Fruit fly (Drosophila melanogaster) whole organism, embryonic: Measurements from ENCODE around the gene Glut3.

ENCODE experiments used
- Abd-B ChIP-seq: fragments of 200-800 bp; sonication (Bioruptor generic); optimal IDR thresholded peaks from 2 replicates; lab custom pipeline; 2018; ENCODE audit warnings: missing biosample characterization, mild to moderate bottlenecking, missing genetic modification characterization, moderate library complexity
- Aef1 ChIP-seq: fragments of 200-800 bp; sonication (Bioruptor generic); IDR thresholded peaks from 3 replicates; pipeline ENCODE4 v1.3.6; 2022; ENCODE audit warnings: missing biosample characterization, missing genetic modification characterization
- Antp ChIP-seq: fragments of 200-800 bp; sonication (Bioruptor generic); optimal IDR thresholded peaks from 3 replicates; lab custom pipeline; 2016; ENCODE audit warnings: missing biosample characterization, missing genetic modification characterization
- CG10431 ChIP-seq: fragments of 200-800 bp; sonication (Bioruptor generic); optimal IDR thresholded peaks from 3 replicates; lab custom pipeline; 2018; ENCODE audit warnings: missing biosample characterization, mild to moderate bottlenecking, missing genetic modification characterization
- CG11398 ChIP-seq: fragments of 200-800 bp; sonication (Bioruptor generic); optimal IDR thresholded peaks from 2 replicates; lab custom pipeline; 2016; ENCODE audit warnings: missing biosample characterization, missing genetic modification characterization
- CG11696 ChIP-seq: fragments of 200-800 bp; sonication (Bioruptor generic); IDR thresholded peaks from 2 replicates; pipeline ENCODE4 v1.3.6; 2022; ENCODE audit warnings: missing biosample characterization, missing genetic modification characterization
- CG12104 ChIP-seq: fragments of 200-800 bp; sonication (Bioruptor generic); optimal IDR thresholded peaks from 3 replicates; lab custom pipeline; 2016; ENCODE audit warnings: missing biosample characterization, missing genetic modification characterization
- CG13287 ChIP-seq: fragments of 200-800 bp; sonication (Bioruptor generic); IDR thresholded peaks from 2 replicates; pipeline ENCODE4 v1.3.6; 2022; ENCODE audit warnings: missing biosample characterization, missing genetic modification characterization; ENCODE audit not compliant: partially characterized antibody
- CG15696 ChIP-seq: fragments of 200-800 bp; sonication (Bioruptor generic); optimal IDR thresholded peaks from 2 replicates; lab custom pipeline; 2019; ENCODE audit warnings: missing biosample characterization, mild to moderate bottlenecking, missing genetic modification characterization, moderate library complexity
- CG17912 ChIP-seq: fragments of 200-800 bp; sonication (Bioruptor generic); optimal IDR thresholded peaks from 2 replicates; lab custom pipeline; 2018; ENCODE audit warnings: missing biosample characterization, mild to moderate bottlenecking, missing genetic modification characterization
- CG18011 ChIP-seq: fragments of 200-800 bp; sonication (Bioruptor generic); optimal IDR thresholded peaks from 2 replicates; lab custom pipeline; 2017; ENCODE audit warnings: missing biosample characterization, missing genetic modification characterization, mild to moderate bottlenecking, moderate library complexity, missing genotype
- CG18619 ChIP-seq: fragments of 200-800 bp; sonication (Bioruptor generic); optimal IDR thresholded peaks from 3 replicates; lab custom pipeline; 2017; ENCODE audit warnings: missing biosample characterization, mild to moderate bottlenecking, missing genetic modification characterization
- CG18764 ChIP-seq: fragments of 200-800 bp; sonication (Bioruptor generic); optimal IDR thresholded peaks from 3 replicates; lab custom pipeline; 2016; ENCODE audit warnings: missing biosample characterization, missing genetic modification characterization
- CG31388 ChIP-seq: fragments of 200-800 bp; sonication (Bioruptor generic); optimal IDR thresholded peaks from 2 replicates; lab custom pipeline; 2016; ENCODE audit warnings: missing biosample characterization, missing genetic modification characterization
- CG31441 ChIP-seq: fragments of 200-800 bp; sonication (Bioruptor generic); IDR thresholded peaks from 2 replicates; pipeline ENCODE4 v1.3.6; 2022; ENCODE audit warnings: missing biosample characterization, missing genetic modification characterization
- CG3281 ChIP-seq: fragments of 200-800 bp; sonication (Bioruptor generic); optimal IDR thresholded peaks from 3 replicates; lab custom pipeline; 2017; ENCODE audit warnings: missing biosample characterization, mild to moderate bottlenecking, missing genetic modification characterization
- CG33557 ChIP-seq: fragments of 200-800 bp; sonication (Bioruptor generic); optimal IDR thresholded peaks from 2 replicates; lab custom pipeline; 2019; ENCODE audit warnings: missing biosample characterization, mild to moderate bottlenecking, missing genetic modification characterization, moderate library complexity
- CG3847 ChIP-seq: fragments of 200-800 bp; sonication (Bioruptor generic); IDR thresholded peaks from 2 replicates; pipeline ENCODE4 v1.3.6; 2022; ENCODE audit warnings: missing biosample characterization, missing genetic modification characterization
- CG5953 ChIP-seq: fragments of 200-800 bp; sonication (Bioruptor generic); IDR thresholded peaks from 2 replicates; pipeline ENCODE4 v1.3.6; 2022; ENCODE audit warnings: missing biosample characterization, missing genetic modification characterization
- CG6254 ChIP-seq: fragments of 200-800 bp; sonication (Bioruptor generic); optimal IDR thresholded peaks from 3 replicates; lab custom pipeline; 2017; ENCODE audit warnings: mild to moderate bottlenecking, missing biosample characterization, missing genetic modification reagents, missing genetic modification characterization
- CG9876 ChIP-seq: fragments of 200-800 bp; sonication (Bioruptor generic); optimal IDR thresholded peaks from 2 replicates; lab custom pipeline; 2016; ENCODE audit warnings: missing biosample characterization, missing genetic modification characterization
- D ChIP-seq, 2 experiments: fragments of 200-800 bp in 1 of 2; fragments of >200 bp in 1 of 2; sonication (Bioruptor generic) in 1 of 2; optimal IDR thresholded peaks; 2 replicates in 1 of 2; 3 replicates in 1 of 2; lab custom pipeline; 2017; ENCODE audit warnings: mild to moderate bottlenecking in 1 of 2, missing biosample characterization in 1 of 2, missing genetic modification characterization in 1 of 2, missing genetic modification reagents in 1 of 2
- Drgx ChIP-seq: fragments of 200-800 bp; sonication (Bioruptor generic); IDR thresholded peaks from 2 replicates; pipeline ENCODE4 v1.3.6; 2022; ENCODE audit warnings: missing biosample characterization, missing genetic modification characterization
- ERR ChIP-seq: fragments of 200-800 bp; sonication (Bioruptor generic); optimal IDR thresholded peaks from 2 replicates; lab custom pipeline; 2016; ENCODE audit warnings: missing biosample characterization, missing genetic modification characterization
- HLHmδ ChIP-seq: fragments of 200-800 bp; sonication (Bioruptor generic); optimal IDR thresholded peaks from 2 replicates; lab custom pipeline; 2018; ENCODE audit warnings: missing biosample characterization, mild to moderate bottlenecking, missing genetic modification characterization, moderate library complexity
- Kr ChIP-seq: fragments of 200-800 bp; sonication (Bioruptor generic); optimal IDR thresholded peaks from 2 replicates; lab custom pipeline; 2017; ENCODE audit warnings: missing biosample characterization, mild to moderate bottlenecking, missing genetic modification characterization
- MESR4 ChIP-seq: fragments of 200-800 bp; sonication (Bioruptor generic); optimal IDR thresholded peaks from 2 replicates; lab custom pipeline; 2018; ENCODE audit warnings: missing biosample characterization, mild to moderate bottlenecking, missing genetic modification characterization, moderate library complexity
- Meics ChIP-seq: fragments of 200-800 bp; sonication (Bioruptor generic); optimal IDR thresholded peaks from 2 replicates; lab custom pipeline; 2017; ENCODE audit warnings: missing biosample characterization, mild to moderate bottlenecking, missing genetic modification characterization
- Mes4 ChIP-seq: fragments of 200-800 bp; sonication (Bioruptor generic); optimal IDR thresholded peaks from 2 replicates; lab custom pipeline; 2016; ENCODE audit warnings: missing biosample characterization, missing genetic modification characterization
- Sry-δ ChIP-seq: fragments of 200-800 bp; sonication (Bioruptor generic); optimal IDR thresholded peaks from 2 replicates; lab custom pipeline; 2016; ENCODE audit warnings: missing biosample characterization, missing genetic modification characterization
- Ssrp ChIP-seq: fragments of 200-800 bp; sonication (Bioruptor generic); optimal IDR thresholded peaks from 2 replicates; lab custom pipeline; 2018; ENCODE audit warnings: missing biosample characterization, mild to moderate bottlenecking, missing genetic modification characterization, moderate library complexity
- abd-A ChIP-seq: fragments of 200-800 bp; sonication (Bioruptor generic); optimal IDR thresholded peaks from 3 replicates; lab custom pipeline; 2019; ENCODE audit warnings: missing biosample characterization, mild to moderate bottlenecking, missing genetic modification characterization, moderate library complexity
- ara ChIP-seq: fragments of 200-800 bp; sonication (Bioruptor generic); IDR thresholded peaks from 2 replicates; pipeline ENCODE4 v1.3.6; 2022; ENCODE audit warnings: missing biosample characterization, missing genetic modification characterization
- cad ChIP-seq: fragments of >200 bp; optimal IDR thresholded peaks from 2 replicates; lab custom pipeline; 2017; ENCODE audit warnings: missing biosample characterization, missing genetic modification characterization
- da ChIP-seq: fragments of 200-800 bp; sonication (Bioruptor generic); optimal IDR thresholded peaks from 2 replicates; lab custom pipeline; 2016; ENCODE audit warnings: missing biosample characterization, missing genetic modification characterization
- fd96Cb ChIP-seq: fragments of 200-800 bp; sonication (Bioruptor generic); optimal IDR thresholded peaks from 2 replicates; lab custom pipeline; 2018; ENCODE audit warnings: missing biosample characterization, mild to moderate bottlenecking, missing genetic modification characterization, moderate library complexity
- gce ChIP-seq: fragments of 200-800 bp; sonication (Bioruptor generic); IDR thresholded peaks from 3 replicates; pipeline ENCODE4 v1.3.6; 2022; ENCODE audit warnings: missing biosample characterization, missing genetic modification characterization
- hbn ChIP-seq: fragments of 200-800 bp; sonication (Bioruptor generic); IDR thresholded peaks from 2 replicates; pipeline ENCODE4 v1.3.6; 2022; ENCODE audit warnings: missing biosample characterization, missing genetic modification characterization; ENCODE audit not compliant: partially characterized antibody
- hkb ChIP-seq, 2 experiments: fragments of 200-800 bp in 1 of 2; fragments of >200 bp in 1 of 2; sonication (Bioruptor generic) in 1 of 2; IDR thresholded peaks in 1 of 2; optimal IDR thresholded peaks in 1 of 2; 2 replicates each; pipeline versions ENCODE4 v1.3.6 to Lab custom; 2017 to 2022; ENCODE audit warnings: missing biosample characterization in 1 of 2, missing genetic modification characterization in 1 of 2
- lbe ChIP-seq: fragments of 200-800 bp; sonication (Bioruptor generic); optimal IDR thresholded peaks from 2 replicates; lab custom pipeline; 2016; ENCODE audit warnings: missing biosample characterization, mild to moderate bottlenecking, missing genetic modification characterization
- nau ChIP-seq: fragments of 200-800 bp; sonication (Bioruptor generic); optimal IDR thresholded peaks from 3 replicates; lab custom pipeline; 2017; ENCODE audit warnings: missing biosample characterization, mild to moderate bottlenecking, missing genetic modification characterization, missing genetic modification reagents
- pan ChIP-seq, 4 experiments: fragments of >200 bp in 3 of 4; fragments of 200-800 bp in 1 of 4; sonication (Bioruptor generic) in 1 of 4; optimal IDR thresholded peaks in 3 of 4; IDR thresholded peaks in 1 of 4; 2 replicates each; pipeline versions ENCODE4 v1.3.6 to Lab custom; 2017 to 2022; ENCODE audit warnings: missing biosample characterization in 2 of 4, missing genetic modification characterization in 2 of 4, mixed read lengths in 1 of 4
- pfk ChIP-seq: fragments of 200-800 bp; sonication (Bioruptor generic); optimal IDR thresholded peaks from 2 replicates; lab custom pipeline; 2018; ENCODE audit warnings: missing biosample characterization, mild to moderate bottlenecking, missing genetic modification characterization, moderate library complexity
- pnt ChIP-seq: fragments of 200-800 bp; sonication (Bioruptor generic); optimal IDR thresholded peaks from 3 replicates; lab custom pipeline; 2016; ENCODE audit warnings: missing biosample characterization, missing genetic modification characterization
- pum ChIP-seq: fragments of 200-800 bp; sonication (Bioruptor generic); optimal IDR thresholded peaks from 2 replicates; lab custom pipeline; 2016; ENCODE audit warnings: missing biosample characterization, missing genetic modification characterization
- pzg ChIP-seq: fragments of 200-800 bp; sonication (Bioruptor generic); optimal IDR thresholded peaks from 3 replicates; lab custom pipeline; 2018; ENCODE audit warnings: missing biosample characterization, mild to moderate bottlenecking, missing genetic modification characterization, moderate library complexity
- sd ChIP-seq: fragments of 200-800 bp; sonication (Bioruptor generic); optimal IDR thresholded peaks from 3 replicates; lab custom pipeline; 2018; ENCODE audit warnings: missing biosample characterization, mild to moderate bottlenecking, missing genetic modification characterization, moderate library complexity
- zfh2 ChIP-seq: fragments of 200-800 bp; sonication (Bioruptor generic); optimal IDR thresholded peaks from 2 replicates; lab custom pipeline; 2016; ENCODE audit warnings: missing biosample characterization, missing genetic modification characterization

Gene Glut3

dm6 chr3R:16834294-16835003, 46.3 kb downstream of the Glut3 start (continued):
- TF ChIP-seq CG9876 (GFP tag; lab: Kevin White, UChicago) (no peak), gce (peak; percentile 67; the same call in 1 of the 3 replicates), CG18764 (no peak), pfk (GFP tag; lab: Kevin White, UChicago) (no peak), CG17912 (GFP tag; lab: Kevin White, UChicago) (peak; percentile 72), Meics (GFP tag; lab: Kevin White, UChicago) (peak; percentile 43), lbe (no peak), ERR (GFP tag; lab: Kevin White, UChicago) (no peak), pnt (GFP tag; lab: Kevin White, UChicago) (no peak), ara (peak; percentile 67), cad (peak; percentile 22), CG11696 (GFP tag; lab: Robert Waterston, UW) (no peak), pum (GFP tag; lab: Kevin White, UChicago) (peak; percentile 32), fd96Cb (tag; lab: Kevin White, UChicago) (peak; percentile 2), CG3847 (no peak), CG5953 (GFP tag; lab: Robert Waterston, UW) (no peak), sd (tag; lab: Kevin White, UChicago) (no peak), CG31441 (GFP tag; lab: Robert Waterston, UW) (peak; percentile 28; the same call in 1 of the 2 replicates), CG13287 (GFP tag; lab: Robert Waterston, UW) (no peak), nau (GFP tag; lab: Kevin White, UChicago) (no peak), Abd-B (peak; percentile 19), hbn (GFP tag; lab: Robert Waterston, UW) (no peak), CG18011 (GFP tag; lab: Kevin White, UChicago) (no peak), CG15696 (tag; lab: Kevin White, UChicago) (peak; percentile 67), Sry-δ (GFP tag; lab: Kevin White, UChicago) (no peak), CG18619 (GFP tag; lab: Kevin White, UChicago) (no peak), zfh2 (GFP tag; lab: Kevin White, UChicago) (no peak), Mes4 (GFP tag; lab: Kevin White, UChicago) (peak; percentile 39), CG33557 (GFP tag; lab: Kevin White, UChicago) (peak; percentile 64), CG12104 (peak; percentile 33), Kr (GFP tag; lab: Kevin White, UChicago) (peak; percentile 18), MESR4 (GFP tag; lab: Kevin White, UChicago) (no peak), Aef1 (GFP tag; lab: Robert Waterston, UW) (no peak), Ssrp (no peak), HLHmδ (GFP tag; lab: Kevin White, UChicago) (peak; percentile 75), da (no peak), CG6254 (GFP tag; lab: Kevin White, UChicago) (peak; percentile 42), CG3281 (GFP tag; lab: Kevin White, UChicago) (no peak), CG31388 (GFP tag; lab: Kevin White, UChicago) (no peak), Antp (GFP tag; lab: Kevin White, UChicago) (no peak), CG11398 (GFP tag; lab: Kevin White, UChicago) (no peak), pan (optimal IDR thresholded peaks at IDR 0.05; lab: Kevin White, UChicago) (no peak), pan (GFP tag; optimal IDR thresholded peaks at IDR 0.05 in 1 of 2, IDR thresholded peaks at IDR 0.05 in 1 of 2) (no peak), D (optimal IDR thresholded peaks at IDR 0.05; lab: Kevin White, UChicago) (no peak), D (GFP tag; optimal IDR thresholded peaks at IDR 0.05; lab: Kevin White, UChicago) (peak; percentile 51), CG10431 (GFP tag; lab: Kevin White, UChicago) (peak; percentile 69), abd-A (peak; percentile 93), hkb (optimal IDR thresholded peaks at IDR 0.05; lab: Kevin White, UChicago) (no peak), hkb (GFP tag; IDR thresholded peaks at IDR 0.05; lab: Robert Waterston, UW) (no peak), pzg (GFP tag; lab: Kevin White, UChicago) (no peak), Drgx (GFP tag; lab: Robert Waterston, UW) (no peak)
